Worm (Caenorhabditis elegans): ENCODE measurements around the gene F13H8.12.
A peak's percentile ranks its signal among the peaks of the same experiment; 100 is the strongest.

DNA sequence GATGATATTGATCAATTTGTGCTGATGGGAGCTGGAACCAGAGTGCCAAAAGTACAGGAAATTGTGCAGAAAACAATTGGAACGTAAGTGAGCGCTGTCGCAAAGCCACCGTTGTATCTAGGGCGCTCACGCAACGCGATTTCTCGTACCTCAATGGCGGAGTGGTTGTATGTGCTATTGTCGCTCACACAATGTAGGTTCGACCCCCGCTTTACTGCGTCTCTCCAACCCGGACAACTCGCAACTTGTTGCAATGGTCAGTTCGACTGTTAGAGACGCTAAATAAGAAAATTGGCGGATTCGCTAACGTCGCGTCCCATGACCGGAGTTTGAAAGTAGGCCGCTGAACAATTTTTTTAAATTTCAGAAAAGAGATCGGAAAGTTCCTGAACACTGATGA is 13.8 kb upstream of the F13H8.12 start:
- TF ChIP-seq lag-1 (GFP tag; IDR thresholded peaks at IDR 0.05) (no peak), ama-1 (optimal IDR thresholded peaks at IDR 0.05) (no peak), ama-1 (GFP tag; optimal IDR thresholded peaks at IDR 0.05) (peak; percentile 66 to 71), let-526 (GFP tag; IDR thresholded peaks at IDR 0.05) (no peak), pbrm-1 (GFP tag; IDR thresholded peaks at IDR 0.05) (peak; percentile 16; the same call in 1 of the 2 replicates)
